Worm (Caenorhabditis elegans) whole organism, late embryonic: ENCODE data around the gene srh-85.

Experiments
- K09A11.1 ChIP-seq: sonication (generic microtip); optimal IDR thresholded peaks from 2 replicates; lab custom pipeline; 2017; ENCODE audit warnings: antibody characterized with exemption, mild to moderate bottlenecking, missing genetic modification characterization, missing compliant biosample characterization; ENCODE audit not compliant: insufficient read depth
- Y22D7AL.16 ChIP-seq: sonication (generic microtip); optimal IDR thresholded peaks from 2 replicates; lab custom pipeline; 2016; ENCODE audit warnings: missing genetic modification characterization, missing compliant biosample characterization
- ama-1 ChIP-seq: fragments of 150-350 bp; optimal IDR thresholded peaks from 2 replicates; lab custom pipeline; 2014
- ceh-14 ChIP-seq: sonication (generic microtip); optimal IDR thresholded peaks from 2 replicates; lab custom pipeline; 2016; ENCODE audit warnings: missing genotype, missing genetic modification characterization, missing compliant biosample characterization
- ceh-19 ChIP-seq: fragments of 200-800 bp; sonication (Bioruptor generic); optimal IDR thresholded peaks from 2 replicates; lab custom pipeline; 2018; ENCODE audit warnings: mild to moderate bottlenecking, missing genetic modification characterization, missing compliant biosample characterization
- ceh-24 ChIP-seq: sonication (generic microtip); optimal IDR thresholded peaks from 2 replicates; lab custom pipeline; 2016; ENCODE audit warnings: mild to moderate bottlenecking, missing genetic modification characterization, missing compliant biosample characterization
- ceh-34 ChIP-seq: sonication (generic microtip); optimal IDR thresholded peaks from 2 replicates; lab custom pipeline; 2016; ENCODE audit warnings: mild to moderate bottlenecking, missing genetic modification characterization, missing compliant biosample characterization
- dmd-4 ChIP-seq: sonication (generic microtip); optimal IDR thresholded peaks from 2 replicates; lab custom pipeline; 2016; ENCODE audit warnings: borderline replicate concordance, missing genetic modification characterization, missing compliant biosample characterization
- elt-4 ChIP-seq: sonication (generic microtip); optimal IDR thresholded peaks from 2 replicates; lab custom pipeline; 2016; ENCODE audit warnings: missing genetic modification characterization, missing compliant biosample characterization
- ets-4 ChIP-seq: sonication (generic microtip); optimal IDR thresholded peaks from 2 replicates; lab custom pipeline; 2016; ENCODE audit warnings: missing genetic modification characterization, missing compliant biosample characterization
- eyg-1 ChIP-seq: sonication (generic microtip); optimal IDR thresholded peaks from 2 replicates; lab custom pipeline; 2016; ENCODE audit warnings: missing genotype, missing genetic modification characterization, missing compliant biosample characterization
- fkh-10 ChIP-seq: fragments of 150-350 bp; optimal IDR thresholded peaks from 2 replicates; lab custom pipeline; 2014; ENCODE audit warnings: missing biosample characterization, missing genetic modification reagents, missing genetic modification characterization
- fkh-6 ChIP-seq: sonication (generic microtip); optimal IDR thresholded peaks from 2 replicates; lab custom pipeline; 2016; ENCODE audit warnings: missing genetic modification characterization, missing compliant biosample characterization
- gmeb-2 ChIP-seq: sonication (generic microtip); optimal IDR thresholded peaks from 2 replicates; lab custom pipeline; 2016; ENCODE audit warnings: missing genetic modification characterization, inconsistent platforms, missing compliant biosample characterization
- hlh-13 ChIP-seq: fragments of 200-800 bp; sonication (Bioruptor generic); optimal IDR thresholded peaks from 2 replicates; lab custom pipeline; 2018; ENCODE audit warnings: mild to moderate bottlenecking, missing genetic modification characterization, missing compliant biosample characterization
- lin-11 ChIP-seq: fragments of 200-800 bp; sonication (Bioruptor generic); optimal IDR thresholded peaks from 2 replicates; lab custom pipeline; 2018; ENCODE audit warnings: mild to moderate bottlenecking, missing genetic modification characterization, missing compliant biosample characterization
- nfya-1 ChIP-seq: sonication (generic microtip); optimal IDR thresholded peaks from 2 replicates; lab custom pipeline; 2017; ENCODE audit warnings: missing genetic modification characterization, mild to moderate bottlenecking, missing compliant biosample characterization, antibody characterized with exemption, moderate library complexity
- nhr-11 ChIP-seq: fragments of 150-350 bp; optimal IDR thresholded peaks from 2 replicates; lab custom pipeline; 2014; ENCODE audit warnings: missing biosample characterization, missing genetic modification characterization
- npax-4 ChIP-seq: sonication (generic microtip); optimal IDR thresholded peaks from 2 replicates; lab custom pipeline; 2016; ENCODE audit warnings: missing genetic modification characterization, missing compliant biosample characterization
- odd-2 ChIP-seq: sonication (generic microtip); optimal IDR thresholded peaks from 2 replicates; lab custom pipeline; 2017; ENCODE audit warnings: antibody characterized with exemption, mild to moderate bottlenecking, missing genetic modification characterization, missing compliant biosample characterization
- pag-3 ChIP-seq: sonication (generic microtip); optimal IDR thresholded peaks from 2 replicates; lab custom pipeline; 2016; ENCODE audit warnings: missing compliant biosample characterization, missing genetic modification characterization, borderline replicate concordance
- pat-9 ChIP-seq: fragments of 200-800 bp; sonication (Bioruptor generic); optimal IDR thresholded peaks from 2 replicates; lab custom pipeline; 2018; ENCODE audit warnings: mild to moderate bottlenecking, missing genetic modification characterization, moderate library complexity, missing compliant biosample characterization
- pha-4 ChIP-seq: fragments of 150-350 bp; optimal IDR thresholded peaks from 2 replicates; lab custom pipeline; 2018; ENCODE audit warnings: missing biosample characterization, missing genetic modification reagents, missing genetic modification characterization
- ref-2 ChIP-seq: sonication (generic microtip); optimal IDR thresholded peaks from 2 replicates; lab custom pipeline; 2016; ENCODE audit warnings: missing genetic modification characterization, missing compliant biosample characterization
- rnt-1 ChIP-seq: sonication (generic microtip); optimal IDR thresholded peaks from 2 replicates; lab custom pipeline; 2016; ENCODE audit warnings: missing genetic modification characterization, missing compliant biosample characterization
- sdc-2 ChIP-seq: sonication (generic microtip); optimal IDR thresholded peaks from 2 replicates; lab custom pipeline; 2016; ENCODE audit warnings: missing genotype, missing genetic modification characterization, missing compliant biosample characterization
- sox-2 ChIP-seq: fragments of 200-800 bp; sonication (Bioruptor generic); IDR thresholded peaks from 2 replicates; pipeline ENCODE4 v1.3.6; 2022; ENCODE audit warnings: missing genetic modification reagents, missing genetic modification characterization, missing compliant biosample characterization
- sox-4 ChIP-seq: sonication (generic microtip); optimal IDR thresholded peaks from 2 replicates; lab custom pipeline; 2017; ENCODE audit warnings: mild to moderate bottlenecking, missing genetic modification characterization, inconsistent platforms, missing compliant biosample characterization
- syd-9 ChIP-seq: sonication (generic microtip); optimal IDR thresholded peaks from 2 replicates; lab custom pipeline; 2016; ENCODE audit warnings: mild to moderate bottlenecking, missing genetic modification characterization, moderate library complexity, missing compliant biosample characterization
- tbx-2 ChIP-seq: sonication (generic microtip); optimal IDR thresholded peaks from 2 replicates; lab custom pipeline; 2016; ENCODE audit warnings: missing genetic modification characterization, missing compliant biosample characterization
- tbx-7 ChIP-seq: sonication (generic microtip); optimal IDR thresholded peaks from 2 replicates; lab custom pipeline; 2016; ENCODE audit warnings: missing genotype, missing genetic modification characterization, missing compliant biosample characterization
- ttx-3 ChIP-seq: sonication (generic microtip); optimal IDR thresholded peaks from 2 replicates; lab custom pipeline; 2016; ENCODE audit warnings: missing genetic modification reagents, missing genetic modification characterization, missing compliant biosample characterization
- unc-42 ChIP-seq: sonication (generic microtip); optimal IDR thresholded peaks from 2 replicates; lab custom pipeline; 2016; ENCODE audit warnings: missing genotype, missing genetic modification characterization, missing compliant biosample characterization
- zip-5 ChIP-seq: sonication (generic microtip); optimal IDR thresholded peaks from 2 replicates; lab custom pipeline; 2016; ENCODE audit warnings: missing genetic modification characterization, missing compliant biosample characterization
- ztf-16 ChIP-seq: sonication (generic microtip); optimal IDR thresholded peaks from 2 replicates; lab custom pipeline; 2017; ENCODE audit warnings: missing genetic modification characterization, missing compliant biosample characterization

Gene srh-85

ce11 chrV:3010468-3010867 lies 23.2 kb upstream of the srh-85 start, which contains the start of gene srw-136:
Gene srw-136 (minus strand): TSS chrV:3010568.
- no peak for TF ChIP-seq tbx-2 (tag; lab: Kevin White, UChicago)
- TF ChIP-seq K09A11.1 (tag; lab: Kevin White, UChicago), result no peak
- no peak for TF ChIP-seq sox-4 (tag; lab: Kevin White, UChicago)

ce11 chrV:3005964-3006363 lies 18.7 kb upstream of the srh-85 start, which contains the start of gene srw-112:
Gene srw-112 (minus strand): TSS chrV:3006064.
- TF ChIP-seq tbx-7 (tag; lab: Kevin White, UChicago) (no peak), Y22D7AL.16 (no peak), unc-42 (tag; lab: Kevin White, UChicago) (no peak)

ce11 chrV:2999736-3000135 lies 12.4 kb upstream of the srh-85 start, which contains the start of gene srw-119:
Gene srw-119 (minus strand): TSS chrV:2999836.
- TF ChIP-seq odd-2, result no peak
- no peak for TF ChIP-seq pha-4 (tag; lab: Kevin White, UChicago)
- no peak for TF ChIP-seq ceh-34 (tag; lab: Kevin White, UChicago)
- no peak for TF ChIP-seq nfya-1 (tag; lab: Kevin White, UChicago)
- TF ChIP-seq hlh-13 (GFP tag; lab: Kevin White, UChicago), result no peak
- no peak for TF ChIP-seq tbx-7 (tag; lab: Kevin White, UChicago)
- TF ChIP-seq zip-5 (tag; lab: Kevin White, UChicago), result no peak
- TF ChIP-seq sdc-2, result no peak
- no peak for TF ChIP-seq unc-42 (tag; lab: Kevin White, UChicago)
- TF ChIP-seq npax-4, result no peak
- TF ChIP-seq elt-4 (tag; lab: Kevin White, UChicago), result no peak
- no peak for TF ChIP-seq sox-2 (GFP tag; lab: Robert Waterston, UW)
- TF ChIP-seq nhr-11 (tag; lab: Kevin White, UChicago), result no peak
- TF ChIP-seq pat-9 (tag; lab: Kevin White, UChicago), result no peak
- no peak for TF ChIP-seq ceh-19 (GFP tag; lab: Kevin White, UChicago)
- TF ChIP-seq fkh-6 (tag; lab: Kevin White, UChicago), result no peak
- TF ChIP-seq gmeb-2 (tag; lab: Kevin White, UChicago), result no peak
- TF ChIP-seq, all 69 proteins: peak for 0

ce11 chrV:2996105-2996504 lies 8.8 kb upstream of the srh-85 start, which contains the start of gene srw-120:
Gene srw-120 (minus strand): TSS chrV:2996205.
- TF ChIP-seq ets-4 (tag; lab: Kevin White, UChicago) (no peak), ztf-16 (tag; lab: Kevin White, UChicago) (no peak), lin-11 (tag; lab: Kevin White, UChicago) (no peak), tbx-7 (tag; lab: Kevin White, UChicago) (no peak)

- TF ChIP-seq eyg-1 (tag; lab: Kevin White, UChicago), result no peak
- TF ChIP-seq, all 69 proteins: peak for 0
Measured at ce11 chrV:2993816-2994215, 6.5 kb upstream of the srh-85 start, which contains the start of gene srw-115. Gene srw-115 (minus strand): TSS chrV:2993916.

- TF ChIP-seq rnt-1 (tag; lab: Kevin White, UChicago), result no peak
- no peak for TF ChIP-seq tbx-7 (tag; lab: Kevin White, UChicago)
- TF ChIP-seq K09A11.1 (tag; lab: Kevin White, UChicago), result no peak
- no peak for TF ChIP-seq nfya-1 (tag; lab: Kevin White, UChicago)
- TF ChIP-seq ttx-3, result no peak
- TF ChIP-seq sox-4 (tag; lab: Kevin White, UChicago), result no peak
- TF ChIP-seq pag-3 (tag; lab: Kevin White, UChicago), result no peak
- TF ChIP-seq ceh-14, result no peak
- no peak for TF ChIP-seq ceh-34 (tag; lab: Kevin White, UChicago)
- no peak for TF ChIP-seq ceh-24 (tag; lab: Kevin White, UChicago)
- TF ChIP-seq ama-1 (lab: Kevin White, UChicago), result no peak
- TF ChIP-seq fkh-10 (GFP tag; lab: Kevin White, UChicago), result no peak
- no peak for TF ChIP-seq dmd-4
- no peak for TF ChIP-seq syd-9 (tag; lab: Kevin White, UChicago)
- no peak for TF ChIP-seq ref-2 (tag; lab: Kevin White, UChicago)
- TF ChIP-seq, all 69 proteins: peak for 0
Measured at ce11 chrV:2992060-2992459, 4.8 kb upstream of the srh-85 start.
